Worm (Caenorhabditis elegans) whole organism, L4/young adult: ENCODE results near the gene snf-12.
A peak's percentile ranks its signal among the peaks of the same experiment; 100 is the strongest.

Experiments used
- W03F9.2 ChIP-seq: fragments of 150-350 bp; optimal IDR thresholded peaks from 2 replicates; lab custom pipeline; 2014; ENCODE audit warnings: missing biosample characterization, missing genetic modification characterization
- dao-5 ChIP-seq: sonication (generic microtip); optimal IDR thresholded peaks from 2 replicates; lab custom pipeline; 2016; ENCODE audit warnings: missing genotype, missing genetic modification characterization, moderate library complexity, missing compliant biosample characterization
- him-1 ChIP-seq: sonication (generic microtip); optimal IDR thresholded peaks from 2 replicates; lab custom pipeline; 2016; ENCODE audit warnings: missing genotype, missing genetic modification reagents, missing genetic modification characterization, missing compliant biosample characterization

The snf-12 gene

ce11 chrX:9023816-9024215, 5.5 kb upstream of the snf-12 start:
- TF ChIP-seq him-1 (tag; lab: Kevin White, UChicago) (no peak), W03F9.2 (no peak), dao-5 (no peak)

- TF ChIP-seq him-1 (tag; lab: Kevin White, UChicago) = peak; percentile 38
- TF ChIP-seq W03F9.2 = no peak
- TF ChIP-seq dao-5 = peak; percentile 80
Observed at ce11 chrX:9024270-9024669, 5.0 kb upstream of the snf-12 start.

ce11 chrX:9025484-9025883, 3.8 kb upstream of the snf-12 start:
- TF ChIP-seq dao-5 = no peak
- TF ChIP-seq W03F9.2 = no peak
- TF ChIP-seq him-1 (tag; lab: Kevin White, UChicago) = no peak

- TF ChIP-seq W03F9.2 (no peak), him-1 (tag; lab: Kevin White, UChicago) (no peak), dao-5 (no peak)
Observed at ce11 chrX:9027304-9027703, 2.0 kb upstream of the snf-12 start, which contains the start of gene T25B6.3. TSS of gene T25B6.3 (plus strand) at chrX:9027604.

ce11 chrX:9034310-9034709, 5.0 kb downstream of the snf-12 start, which contains the start of gene nep-22:
TSS of gene nep-22 (plus strand) at chrX:9034554.
- no peak for TF ChIP-seq dao-5
- TF ChIP-seq W03F9.2 = no peak
- no peak for TF ChIP-seq him-1 (tag; lab: Kevin White, UChicago)

- TF ChIP-seq dao-5 = no peak
- TF ChIP-seq him-1 (tag; lab: Kevin White, UChicago) = no peak
- TF ChIP-seq W03F9.2 = no peak
Observed at ce11 chrX:9035142-9035541, 5.9 kb downstream of the snf-12 start.

ce11 chrX:9036237-9036636, 7.0 kb downstream of the snf-12 start:
- TF ChIP-seq W03F9.2 (no peak), him-1 (tag; lab: Kevin White, UChicago) (no peak), dao-5 (no peak)

- TF ChIP-seq W03F9.2 (no peak), dao-5 (no peak), him-1 (tag; lab: Kevin White, UChicago) (no peak)
Observed at ce11 chrX:9045913-9046312, 16.6 kb downstream of the snf-12 start, which contains the start of gene prdm-14. TSS of gene prdm-14 (plus strand) at chrX:9046213.

- TF ChIP-seq W03F9.2 = no peak
Observed at ce11 chrX:9048657-9049056, 19.4 kb downstream of the snf-12 start, which contains the start of gene F47E1.20. TSS of gene F47E1.20 (plus strand) at chrX:9048957.

- TF ChIP-seq W03F9.2 = no peak
- TF ChIP-seq dao-5 = no peak
- no peak for TF ChIP-seq him-1 (tag; lab: Kevin White, UChicago)
Observed at ce11 chrX:9053426-9053825, 24.2 kb downstream of the snf-12 start.

- TF ChIP-seq W03F9.2 = no peak
- TF ChIP-seq him-1 (tag; lab: Kevin White, UChicago) = no peak
- no peak for TF ChIP-seq dao-5
Observed at ce11 chrX:9057352-9057751, 28.1 kb downstream of the snf-12 start, which contains the start of gene F47E1.2. TSS of gene F47E1.2 (plus strand) at chrX:9057652.

ce11 chrX:9062523-9062922, 33.3 kb downstream of the snf-12 start, which contains the start of gene F47E1.4:
TSS of gene F47E1.4 (plus strand) at chrX:9062823.
- TF ChIP-seq dao-5 = no peak
- TF ChIP-seq W03F9.2 = no peak
- TF ChIP-seq him-1 (tag; lab: Kevin White, UChicago) = no peak

ce11 chrX:9063439-9063838, 34.2 kb downstream of the snf-12 start:
- TF ChIP-seq W03F9.2 = no peak
- TF ChIP-seq dao-5 = no peak
- no peak for TF ChIP-seq him-1 (tag; lab: Kevin White, UChicago)

ce11 chrX:9067230-9067822, 38.1 kb downstream of the snf-12 start:
- TF ChIP-seq W03F9.2 = no peak
- no peak for TF ChIP-seq him-1 (tag; lab: Kevin White, UChicago)
- TF ChIP-seq dao-5 = no peak

ce11 chrX:9068075-9068474, 38.8 kb downstream of the snf-12 start:
- TF ChIP-seq W03F9.2 (no peak), dao-5 (no peak), him-1 (tag; lab: Kevin White, UChicago) (no peak)

- TF ChIP-seq him-1 (tag; lab: Kevin White, UChicago) (no peak), W03F9.2 (no peak), dao-5 (no peak)
Observed at ce11 chrX:9069070-9069469, 39.8 kb downstream of the snf-12 start.
